Worm (Caenorhabditis elegans) whole organism, mixed stage, embryonic: ENCODE data around the gene ZK637.14.

Experiments used
- ces-1 ChIP-seq: fragments of 150-350 bp; optimal IDR thresholded peaks from 2 replicates; lab custom pipeline; 2014; ENCODE audit warnings: missing biosample characterization, missing genetic modification reagents, missing genetic modification characterization
- lin-13 ChIP-seq: fragments of 150-350 bp; optimal IDR thresholded peaks from 2 replicates; lab custom pipeline; 2014; ENCODE audit warnings: missing biosample characterization, missing genetic modification characterization
- mls-2 ChIP-seq: sonication (generic microtip); optimal IDR thresholded peaks from 2 replicates; lab custom pipeline; 2016; ENCODE audit warnings: mild to moderate bottlenecking, missing genetic modification characterization, moderate library complexity, missing compliant biosample characterization
- nhr-2 ChIP-seq: fragments of 150-350 bp; optimal IDR thresholded peaks from 2 replicates; lab custom pipeline; 2014; ENCODE audit warnings: missing biosample characterization, missing genetic modification characterization
- pha-4 ChIP-seq: fragments of 150-350 bp; optimal IDR thresholded peaks from 2 replicates; lab custom pipeline; 2018; ENCODE audit warnings: missing biosample characterization, missing genetic modification reagents, missing genetic modification characterization
- sem-2 ChIP-seq: fragments of 200-800 bp; sonication (Bioruptor generic); optimal IDR thresholded peaks from 2 replicates; lab custom pipeline; 2018; ENCODE audit warnings: mild to moderate bottlenecking, missing genetic modification characterization, missing compliant biosample characterization
- unc-39 ChIP-seq: fragments of 150-350 bp; optimal IDR thresholded peaks from 2 replicates; lab custom pipeline; 2014; ENCODE audit warnings: missing biosample characterization, missing genetic modification characterization
- unc-62 ChIP-seq: fragments of 150-350 bp; optimal IDR thresholded peaks from 2 replicates; lab custom pipeline; 2014; ENCODE audit warnings: missing biosample characterization, missing genetic modification reagents, missing genetic modification characterization

ce11 chrIII:8878960-8879359, 10.0 kb downstream of the ZK637.14 start:
- TF ChIP-seq pha-4 (no peak), unc-39 (no peak), nhr-2 (tag; lab: Kevin White, UChicago) (no peak), lin-13 (no peak), mls-2 (no peak), sem-2 (GFP tag; lab: Kevin White, UChicago) (no peak), ces-1 (GFP tag; lab: Kevin White, UChicago) (no peak), unc-62 (GFP tag; lab: Kevin White, UChicago) (no peak)
